Fruit fly (Drosophila melanogaster): ENCODE measurements around the gene CG14321.
A peak's percentile ranks its signal among the peaks of the same experiment; 100 is the strongest.

CG14321 gene

DNA sequence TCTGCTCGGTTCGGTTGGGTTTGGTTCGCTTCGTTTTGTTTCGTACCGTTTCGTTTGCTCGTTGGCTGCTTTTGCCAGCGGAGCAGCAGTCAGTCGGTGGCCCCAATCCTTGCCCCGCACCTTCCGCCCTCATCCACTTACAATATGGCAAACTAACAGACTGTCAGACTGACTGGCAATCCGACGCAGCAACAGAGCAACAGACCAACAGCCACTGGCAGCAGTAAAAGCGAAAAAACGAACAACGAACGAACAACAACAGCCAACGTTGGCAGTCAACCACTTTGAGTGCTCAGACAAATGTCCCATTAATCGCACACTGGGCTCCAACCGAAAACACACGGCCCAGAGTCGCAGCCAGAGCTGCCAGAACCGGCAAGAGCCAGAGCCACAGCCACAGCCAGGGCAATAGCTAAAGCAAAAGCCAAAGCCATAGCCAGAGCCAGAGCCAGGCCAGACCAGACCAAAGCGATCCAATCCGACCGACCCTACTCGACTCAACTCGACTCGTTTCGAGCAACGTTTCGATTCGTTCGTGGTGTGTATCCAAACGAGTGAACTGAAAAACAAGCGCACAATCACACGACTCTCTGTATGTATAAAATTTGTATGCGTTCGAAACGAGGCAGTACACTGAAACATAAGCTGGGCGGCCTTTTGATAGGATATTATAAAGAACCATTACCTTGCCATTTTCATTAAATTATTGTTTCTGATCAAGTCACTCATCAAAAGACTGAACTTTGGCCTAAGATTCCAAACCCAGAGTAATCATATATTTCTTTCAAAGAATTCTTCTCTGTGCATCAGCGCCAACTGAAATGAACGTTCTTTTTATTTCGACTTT, 29.5 kb upstream of the CG14321 start (continued):
- TF ChIP-seq CG6272 (GFP tag; IDR thresholded peaks at IDR 0.05) (peak; percentile 98), CG17186 (GFP tag; optimal IDR thresholded peaks at IDR 0.05) (peak; percentile 92), nau (GFP tag; optimal IDR thresholded peaks at IDR 0.05) (peak; percentile 99), cwo (GFP tag; optimal IDR thresholded peaks at IDR 0.05) (peak; percentile 97), Ravus (GFP tag; IDR thresholded peaks at IDR 0.05) (peak; percentile 98), yki (optimal IDR thresholded peaks at IDR 0.05) (no peak), CG9797 (GFP tag; optimal IDR thresholded peaks at IDR 0.05) (peak; percentile 59), CG8765 (GFP tag; IDR thresholded peaks at IDR 0.05) (peak; percentile 96), al (GFP tag; IDR thresholded peaks at IDR 0.05) (peak; percentile 98), Med (GFP tag) (peak; percentile 100), sc (optimal IDR thresholded peaks at IDR 0.05) (no peak), sc (GFP tag; optimal IDR thresholded peaks at IDR 0.05) (peak; percentile 99), sim (GFP tag; IDR thresholded peaks at IDR 0.05) (peak; percentile 99), CG15601 (tag; optimal IDR thresholded peaks at IDR 0.05) (peak; percentile 96), hbn (GFP tag; IDR thresholded peaks at IDR 0.05; ENCODE audit: partially characterized antibody) (no peak), CG2875 (GFP tag; optimal IDR thresholded peaks at IDR 0.05) (peak; percentile 99), CG8478 (optimal IDR thresholded peaks at IDR 0.05) (no peak), ken (GFP tag; IDR thresholded peaks at IDR 0.05) (peak; percentile 99), vfl (GFP tag; optimal IDR thresholded peaks at IDR 0.05) (peak; percentile 98), tgo (GFP tag; IDR thresholded peaks at IDR 0.05) (peak; percentile 99), vvl (GFP tag; IDR thresholded peaks at IDR 0.05) (peak; percentile 99), Neu2 (GFP tag; optimal IDR thresholded peaks at IDR 0.05; ENCODE audit: borderline replicate concordance) (peak; percentile 90), CG11456 (GFP tag; IDR thresholded peaks at IDR 0.05) (peak; percentile 99), CG5180 (GFP tag; optimal IDR thresholded peaks at IDR 0.05) (peak; percentile 97), CG17612 (GFP tag; IDR thresholded peaks at IDR 0.05) (peak; percentile 98), CG17328 (GFP tag; IDR thresholded peaks at IDR 0.05) (peak; percentile 99), ase (GFP tag; IDR thresholded peaks at IDR 0.05) (peak; percentile 99), oc (tag; optimal IDR thresholded peaks at IDR 0.05) (peak; percentile 99)

DNA sequence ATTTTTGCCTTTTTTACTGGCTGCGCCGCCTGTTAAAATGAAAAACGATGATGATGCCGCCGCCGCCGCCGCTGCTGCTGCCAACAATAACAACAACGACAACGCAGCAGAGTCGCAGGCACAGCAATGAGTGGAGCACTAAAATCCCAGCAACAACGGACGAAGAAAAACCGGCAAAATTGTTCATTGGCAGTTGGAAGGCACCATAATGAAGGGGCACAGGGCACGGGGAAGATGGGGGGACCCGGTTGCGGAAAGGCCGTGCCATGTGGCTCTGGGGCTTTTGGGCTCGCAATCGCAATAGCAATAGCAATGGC, 28.9 kb upstream of the CG14321 start:
- TF ChIP-seq zf30C (GFP tag; optimal IDR thresholded peaks at IDR 0.05) (peak; percentile 48), crol (GFP tag; IDR thresholded peaks at IDR 0.05) (peak; percentile 73; the same call in 1 of the 2 replicates), CG3838 (GFP tag; optimal IDR thresholded peaks at IDR 0.05) (no peak), Adf1 (GFP tag; IDR thresholded peaks at IDR 0.05) (peak; percentile 3; the same call in 1 of the 2 replicates)

DNA sequence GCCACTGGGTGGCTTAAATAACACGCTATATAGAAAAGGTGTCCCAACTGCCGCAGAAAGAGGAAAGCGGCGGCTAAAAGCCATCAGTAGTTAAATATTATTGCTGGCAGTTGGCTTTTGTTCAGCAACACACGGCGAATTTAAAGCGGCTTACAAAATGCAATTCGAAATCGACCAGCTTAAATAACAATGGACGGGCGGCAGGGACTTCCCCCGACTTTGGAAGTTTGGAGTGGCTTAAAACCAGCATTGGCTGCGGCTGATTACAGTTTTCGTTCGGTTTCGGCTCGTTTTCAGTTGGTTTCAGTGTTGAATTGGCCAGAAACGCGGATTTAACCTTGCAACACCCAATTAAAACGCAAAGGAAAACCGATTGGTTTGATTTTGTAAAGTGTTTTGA, 28.3 kb upstream of the CG14321 start:
- TF ChIP-seq oc (tag; optimal IDR thresholded peaks at IDR 0.05), result peak; percentile 85
- TF ChIP-seq slp2 (GFP tag; optimal IDR thresholded peaks at IDR 0.05), result no peak

DNA sequence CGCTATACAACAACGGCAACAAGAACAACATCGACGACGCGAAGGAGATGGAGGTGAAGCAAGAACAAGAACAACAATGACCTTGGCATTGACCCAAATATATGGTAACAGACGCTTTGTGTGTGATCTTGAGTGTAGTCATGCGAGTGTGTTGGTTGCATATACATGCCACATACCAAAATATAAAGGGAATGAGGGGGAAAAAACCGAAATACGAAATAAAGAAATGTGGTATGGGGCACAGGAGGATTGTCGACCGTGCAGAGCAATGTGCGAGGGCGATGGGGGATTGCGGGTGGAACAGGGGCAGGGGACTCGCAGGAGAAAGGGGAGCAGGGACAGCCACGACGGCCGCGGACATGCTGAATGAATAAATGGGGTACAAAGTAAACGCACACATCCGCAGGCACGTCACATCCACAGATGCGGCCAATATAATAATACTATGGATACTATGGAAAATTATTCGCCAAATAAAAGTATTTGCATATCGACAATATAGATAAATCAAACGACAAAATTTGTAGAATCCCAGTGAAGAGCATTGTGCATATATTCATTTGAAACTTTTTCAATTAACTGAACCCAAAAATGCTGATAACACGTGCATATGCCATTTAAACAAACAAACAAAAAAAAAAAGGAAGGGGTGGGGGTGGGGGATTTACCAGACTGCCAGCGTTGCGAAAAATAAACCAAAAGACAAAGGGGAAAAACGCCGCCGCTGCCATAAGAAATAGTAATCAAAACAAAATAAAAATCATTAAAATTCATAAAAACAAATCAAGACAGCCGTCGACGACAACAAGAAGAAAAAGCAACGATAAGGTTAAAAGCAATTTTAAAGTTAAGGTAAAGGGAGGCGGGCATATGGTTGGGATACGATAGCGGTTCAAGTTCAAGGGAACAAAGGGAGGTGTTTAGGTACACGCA, 27.2 kb upstream of the CG14321 start:
- TF ChIP-seq CG2889 (GFP tag; IDR thresholded peaks at IDR 0.05) (no peak), Stat92E (GFP tag; optimal IDR thresholded peaks at IDR 0.05) (peak in 1 of 3 experiments; percentile 32), cas (GFP tag; IDR thresholded peaks at IDR 0.05) (no peak), Side (GFP tag; optimal IDR thresholded peaks at IDR 0.05) (no peak), CG15696 (tag; optimal IDR thresholded peaks at IDR 0.05) (peak; percentile 19), CG3065 (GFP tag; optimal IDR thresholded peaks at IDR 0.05) (no peak), tin (GFP tag; optimal IDR thresholded peaks at IDR 0.05) (no peak), pnt (GFP tag; optimal IDR thresholded peaks at IDR 0.05) (no peak), Nf-YB (GFP tag; optimal IDR thresholded peaks at IDR 0.05) (no peak), Med (GFP tag) (peak; percentile 74), fu2 (GFP tag; optimal IDR thresholded peaks at IDR 0.05) (no peak), CG8281 (tag; optimal IDR thresholded peaks at IDR 0.05) (no peak), CG9817 (tag; optimal IDR thresholded peaks at IDR 0.05) (no peak), nerfin-2 (GFP tag; IDR thresholded peaks at IDR 0.05; ENCODE audit: partially characterized antibody) (no peak)
